Worm (Caenorhabditis elegans) whole organism, L3 larva: Measurements from ENCODE around the gene str-214.

ENCODE experiments used
- jun-1 ChIP-seq: fragments of 150-350 bp; optimal IDR thresholded peaks from 2 replicates; lab custom pipeline; 2014; ENCODE audit warnings: missing biosample characterization, missing genetic modification reagents, missing genetic modification characterization
- nhr-11 ChIP-seq: fragments of 150-350 bp; optimal IDR thresholded peaks from 2 replicates; lab custom pipeline; 2014; ENCODE audit warnings: missing biosample characterization, missing genetic modification characterization
- nhr-12 ChIP-seq: fragments of 150-350 bp; optimal IDR thresholded peaks from 2 replicates; lab custom pipeline; 2014; ENCODE audit warnings: missing biosample characterization, missing genetic modification characterization
- nhr-25 ChIP-seq: sonication (generic microtip); optimal IDR thresholded peaks from 2 replicates; lab custom pipeline; 2017; ENCODE audit warnings: missing biosample characterization, missing genetic modification characterization
- nhr-77 ChIP-seq: fragments of 150-350 bp; optimal IDR thresholded peaks from 2 replicates; lab custom pipeline; 2014; ENCODE audit warnings: missing biosample characterization, missing genetic modification characterization
- pha-4 ChIP-seq: fragments of 150-350 bp; optimal IDR thresholded peaks from 2 replicates; lab custom pipeline; 2014; ENCODE audit warnings: missing biosample characterization, missing genetic modification reagents, missing genetic modification characterization
- snpc-4 ChIP-seq: fragments of 150-350 bp; optimal IDR thresholded peaks from 2 replicates; lab custom pipeline; 2014; ENCODE audit warnings: missing biosample characterization, missing genetic modification characterization
- unc-39 ChIP-seq: sonication (generic microtip); optimal IDR thresholded peaks from 4 replicates; lab custom pipeline; 2017; ENCODE audit warnings: missing biosample characterization, missing genetic modification characterization
- zag-1 ChIP-seq: fragments of 150-350 bp; optimal IDR thresholded peaks from 2 replicates; lab custom pipeline; 2014; ENCODE audit warnings: missing biosample characterization, missing genetic modification characterization

ce11 chrV:16350775-16351378, 35.8 kb downstream of the str-214 start:
- TF ChIP-seq nhr-77 (tag; lab: Kevin White, UChicago) (no peak), unc-39 (tag; lab: Kevin White, UChicago) (no peak), nhr-11 (tag; lab: Kevin White, UChicago) (peak; percentile 23), snpc-4 (tag; lab: Kevin White, UChicago) (peak; percentile 65), nhr-12 (tag; lab: Kevin White, UChicago) (no peak), jun-1 (tag; lab: Kevin White, UChicago) (no peak), nhr-25 (tag; lab: Kevin White, UChicago) (no peak), zag-1 (tag; lab: Kevin White, UChicago) (no peak), pha-4 (tag; lab: Kevin White, UChicago) (peak; percentile 70)
